Worm (Caenorhabditis elegans) whole organism, L3 larva: ENCODE results near the gene set-5.
"Not testable (repeated sequence)": the region's sequence is repeated elsewhere in the genome, so short reads cannot be mapped to it uniquely, and the experiment has no call there.

Experiments used
- R02D3.7 ChIP-seq: fragments of 150-350 bp; optimal IDR thresholded peaks from 2 replicates; lab custom pipeline; 2014; ENCODE audit warnings: missing biosample characterization, missing genetic modification characterization
- ZK546.5 ChIP-seq: sonication (generic microtip); optimal IDR thresholded peaks from 2 replicates; lab custom pipeline; 2017; ENCODE audit warnings: missing biosample characterization, missing genetic modification characterization
- aly-2 ChIP-seq: fragments of 150-350 bp; optimal IDR thresholded peaks from 2 replicates; lab custom pipeline; 2014; ENCODE audit warnings: missing biosample characterization, missing genetic modification characterization
- ceh-16 ChIP-seq: sonication (generic microtip); optimal IDR thresholded peaks from 2 replicates; lab custom pipeline; 2017; ENCODE audit warnings: missing biosample characterization, missing genetic modification characterization
- ceh-82 ChIP-seq: fragments of 150-350 bp; optimal IDR thresholded peaks from 2 replicates; lab custom pipeline; 2014; ENCODE audit warnings: missing biosample characterization, missing genetic modification characterization
- ceh-9 ChIP-seq: sonication (generic microtip); optimal IDR thresholded peaks from 2 replicates; lab custom pipeline; 2018; ENCODE audit warnings: missing biosample characterization, missing genetic modification characterization
- elt-1 ChIP-seq: fragments of 150-350 bp; optimal IDR thresholded peaks from 2 replicates; lab custom pipeline; 2014; ENCODE audit warnings: missing biosample characterization, missing genetic modification characterization
- elt-2 ChIP-seq: sonication (generic microtip); optimal IDR thresholded peaks from 2 replicates; lab custom pipeline; 2016; ENCODE audit warnings: missing genetic modification reagents, mild to moderate bottlenecking, missing genetic modification characterization, missing compliant biosample characterization
- elt-3 ChIP-seq, 3 experiments: fragments of 150-350 bp in 1 of 3; sonication (generic microtip) in 2 of 3; optimal IDR thresholded peaks; 2 replicates in 2 of 3; 4 replicates in 1 of 3; lab custom pipeline; 2014 to 2017; ENCODE audit warnings: missing biosample characterization in 3 of 3, missing genetic modification characterization in 3 of 3
- eor-1 ChIP-seq, 2 experiments: fragments of 150-350 bp; optimal IDR thresholded peaks; 2 replicates each; lab custom pipeline; 2014 to 2018; ENCODE audit warnings: missing biosample characterization in 2 of 2, missing genetic modification characterization in 2 of 2
- fkh-2 ChIP-seq: fragments of 150-350 bp; optimal IDR thresholded peaks from 2 replicates; lab custom pipeline; 2014; ENCODE audit warnings: missing biosample characterization, missing genetic modification reagents, missing genetic modification characterization
- fos-1 ChIP-seq: fragments of 150-350 bp; optimal IDR thresholded peaks from 2 replicates; lab custom pipeline; 2014; ENCODE audit warnings: missing biosample characterization, missing genetic modification characterization
- hmg-11 ChIP-seq: sonication (generic microtip); optimal IDR thresholded peaks from 2 replicates; lab custom pipeline; 2016; ENCODE audit warnings: missing genetic modification characterization, missing compliant biosample characterization
- jun-1 ChIP-seq: fragments of 150-350 bp; optimal IDR thresholded peaks from 2 replicates; lab custom pipeline; 2014; ENCODE audit warnings: missing biosample characterization, missing genetic modification reagents, missing genetic modification characterization
- lin-39 ChIP-seq: fragments of 150-350 bp; optimal IDR thresholded peaks from 2 replicates; lab custom pipeline; 2018; ENCODE audit warnings: missing biosample characterization, missing genetic modification reagents, missing genetic modification characterization
- mdl-1 ChIP-seq: fragments of 150-350 bp; optimal IDR thresholded peaks from 2 replicates; lab custom pipeline; 2014; ENCODE audit warnings: missing biosample characterization, missing genetic modification characterization
- mml-1 ChIP-seq: fragments of 150-350 bp; sonication (generic microtip); optimal IDR thresholded peaks from 3 replicates; lab custom pipeline; 2014; ENCODE audit warnings: missing biosample characterization, missing genetic modification characterization
- nfya-1 ChIP-seq: sonication (generic microtip); optimal IDR thresholded peaks from 2 replicates; lab custom pipeline; 2017; ENCODE audit warnings: missing genetic modification characterization, mild to moderate bottlenecking, missing compliant biosample characterization, antibody characterized with exemption, moderate library complexity; ENCODE audit not compliant: insufficient read depth
- nhr-11 ChIP-seq: fragments of 150-350 bp; optimal IDR thresholded peaks from 2 replicates; lab custom pipeline; 2014; ENCODE audit warnings: missing biosample characterization, missing genetic modification characterization
- nhr-12 ChIP-seq: fragments of 150-350 bp; optimal IDR thresholded peaks from 2 replicates; lab custom pipeline; 2014; ENCODE audit warnings: missing biosample characterization, missing genetic modification characterization
- nhr-23 ChIP-seq: fragments of 150-350 bp; optimal IDR thresholded peaks from 2 replicates; lab custom pipeline; 2014; ENCODE audit warnings: missing biosample characterization, missing genetic modification reagents, missing genetic modification characterization
- nhr-237 ChIP-seq: fragments of 150-350 bp; optimal IDR thresholded peaks from 2 replicates; lab custom pipeline; 2014; ENCODE audit warnings: missing biosample characterization, missing genetic modification characterization
- nhr-67 ChIP-seq: fragments of 150-350 bp; optimal IDR thresholded peaks from 2 replicates; lab custom pipeline; 2014; ENCODE audit warnings: missing biosample characterization, missing genetic modification characterization
- nhr-76 ChIP-seq: fragments of 150-350 bp; sonication (generic microtip); optimal IDR thresholded peaks from 5 replicates; lab custom pipeline; 2014; ENCODE audit warnings: missing biosample characterization, missing genetic modification characterization
- nhr-77 ChIP-seq: fragments of 150-350 bp; optimal IDR thresholded peaks from 2 replicates; lab custom pipeline; 2014; ENCODE audit warnings: missing biosample characterization, missing genetic modification characterization
- unc-62 ChIP-seq: fragments of 150-350 bp; sonication (generic microtip); optimal IDR thresholded peaks from 4 replicates; lab custom pipeline; 2014; ENCODE audit warnings: missing biosample characterization, missing genetic modification reagents, missing genetic modification characterization
- zag-1 ChIP-seq: fragments of 150-350 bp; optimal IDR thresholded peaks from 2 replicates; lab custom pipeline; 2014; ENCODE audit warnings: missing biosample characterization, missing genetic modification characterization
- ztf-11 ChIP-seq: fragments of 150-350 bp; optimal IDR thresholded peaks from 2 replicates; lab custom pipeline; 2014; ENCODE audit warnings: missing biosample characterization, missing genetic modification characterization

The set-5 gene

ce11 chrV:14744824-14745223 lies 46.1 kb downstream of the set-5 start:
- TF ChIP-seq nhr-12 (tag; lab: Kevin White, UChicago) (no peak), ZK546.5 (tag; lab: Kevin White, UChicago) (no peak), jun-1 (no peak), elt-1 (tag; lab: Kevin White, UChicago) (no peak), elt-3 (tag; optimal IDR thresholded peaks at IDR 0.05; lab: Kevin White, UChicago) (no peak), nhr-237 (no peak), ceh-82 (tag; lab: Kevin White, UChicago) (no peak), hmg-11 (no peak), zag-1 (tag; lab: Kevin White, UChicago) (no peak), elt-2 (no peak)

- TF ChIP-seq ceh-16 (tag; lab: Kevin White, UChicago) (no peak), R02D3.7 (tag; lab: Kevin White, UChicago) (no peak), nhr-23 (tag; lab: Kevin White, UChicago) (no peak), elt-2 (no peak), lin-39 (tag; lab: Kevin White, UChicago) (no peak), nhr-67 (tag; lab: Kevin White, UChicago) (no peak), mdl-1 (tag; lab: Kevin White, UChicago) (no peak), nhr-12 (tag; lab: Kevin White, UChicago) (no peak)
Measured at ce11 chrV:14746975-14747374, 48.2 kb downstream of the set-5 start.

- no peak for TF ChIP-seq nhr-76 (tag; lab: Kevin White, UChicago)
- TF ChIP-seq nhr-237: no peak
- TF ChIP-seq unc-62 (GFP tag; lab: Kevin White, UChicago): no peak
- no peak for TF ChIP-seq mml-1 (tag; lab: Kevin White, UChicago)
- no peak for TF ChIP-seq aly-2 (tag; lab: Kevin White, UChicago)
- no peak for TF ChIP-seq eor-1 (tag; optimal IDR thresholded peaks at IDR 0.05; lab: Kevin White, UChicago)
- no peak for TF ChIP-seq nhr-23 (tag; lab: Kevin White, UChicago)
- no peak for TF ChIP-seq nhr-77 (tag; lab: Kevin White, UChicago)
- TF ChIP-seq ceh-16 (tag; lab: Kevin White, UChicago): no peak
- TF ChIP-seq fos-1: no peak
- no peak for TF ChIP-seq ztf-11 (tag; lab: Kevin White, UChicago)
- no peak for TF ChIP-seq nhr-11 (tag; lab: Kevin White, UChicago)
- TF ChIP-seq ceh-9 (tag; lab: Kevin White, UChicago): no peak
Measured at ce11 chrV:14748608-14749137, 49.9 kb downstream of the set-5 start, which contains the start of the genes lipl-8 and Y50E8A.22. TSS of gene lipl-8 (minus strand) at chrV:14748708. TSS of gene Y50E8A.22 (minus strand) at chrV:14749087.

ce11 chrV:14750357-14750756 lies 51.6 kb downstream of the set-5 start, which contains the start of gene nspa-10:
TSS of gene nspa-10 (minus strand) at chrV:14750457.
- not testable (repeated sequence) for TF ChIP-seq nfya-1 (tag; lab: Kevin White, UChicago); elt-3 (tag; optimal IDR thresholded peaks at IDR 0.05; lab: Kevin White, UChicago); fkh-2
